Worm (Caenorhabditis elegans): Measurements from ENCODE around the gene ugt-42.
A peak's percentile ranks its signal among the peaks of the same experiment; 100 is the strongest.

Gene ugt-42

DNA sequence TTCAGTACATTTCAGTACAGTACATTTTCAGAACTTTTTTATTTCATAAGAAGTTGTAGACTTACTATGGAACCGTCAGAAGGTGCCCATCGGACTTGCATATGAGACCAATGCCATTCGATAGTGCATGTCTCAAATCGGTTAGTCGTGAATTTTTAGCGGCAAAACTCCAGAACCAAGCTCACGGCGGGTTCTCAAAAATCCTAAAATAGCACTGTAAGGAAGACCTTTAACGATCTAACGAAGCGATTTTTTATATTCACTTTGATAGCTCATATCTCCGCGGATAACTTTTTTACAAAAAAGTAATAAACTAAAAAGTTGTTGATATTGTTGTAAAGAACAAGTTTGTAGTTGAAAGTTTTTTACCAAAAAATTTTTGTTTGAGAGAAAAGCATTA lies 27.2 kb downstream of the ugt-42 start, which contains the start of gene sru-25:
TSS of gene sru-25 (minus strand) at position 101 of the 400 bp plus-strand sequence.
- TF ChIP-seq ces-1 (GFP tag; optimal IDR thresholded peaks at IDR 0.05) (no peak), hlh-4 (tag; optimal IDR thresholded peaks at IDR 0.05) (no peak), ets-5 (GFP tag; IDR thresholded peaks at IDR 0.05) (no peak), lsy-2 (tag; optimal IDR thresholded peaks at IDR 0.05) (no peak), irx-1 (tag; optimal IDR thresholded peaks at IDR 0.05) (no peak), fkh-8 (tag; optimal IDR thresholded peaks at IDR 0.05) (no peak), nhr-12 (tag; optimal IDR thresholded peaks at IDR 0.05) (no peak), ceh-82 (tag; optimal IDR thresholded peaks at IDR 0.05) (no peak), unc-86 (tag; optimal IDR thresholded peaks at IDR 0.05) (no peak), unc-30 (tag; optimal IDR thresholded peaks at IDR 0.05) (no peak), elt-3 (tag; optimal IDR thresholded peaks at IDR 0.05) (no peak), pqm-1 (tag; optimal IDR thresholded peaks at IDR 0.05) (no peak), zip-4 (GFP tag; optimal IDR thresholded peaks at IDR 0.05) (no peak), nhr-28 (tag; optimal IDR thresholded peaks at IDR 0.05) (no peak)

DNA sequence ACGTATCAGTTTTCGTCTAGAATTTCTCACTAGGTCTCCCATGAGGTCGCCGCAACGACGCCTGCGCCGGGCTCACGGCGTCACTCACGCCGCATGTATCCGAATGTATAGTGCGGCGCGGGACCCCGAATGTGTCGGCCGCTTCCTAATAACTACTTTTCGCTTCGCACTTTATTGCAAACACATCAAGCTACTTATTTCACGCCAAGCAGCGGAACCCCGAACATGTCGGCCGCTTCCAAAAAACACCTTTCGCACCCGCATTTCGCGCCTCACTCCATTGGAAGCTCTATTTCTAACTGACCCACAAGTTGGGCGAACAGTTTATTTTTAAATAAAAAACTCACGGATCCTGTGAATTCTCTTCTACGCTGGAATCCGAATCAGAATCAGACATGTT lies 29.1 kb downstream of the ugt-42 start:
- no peak for TF ChIP-seq ztf-4 (tag; optimal IDR thresholded peaks at IDR 0.05)
- peak; percentile 27 for TF ChIP-seq snpc-4 (tag; optimal IDR thresholded peaks at IDR 0.05)

DNA sequence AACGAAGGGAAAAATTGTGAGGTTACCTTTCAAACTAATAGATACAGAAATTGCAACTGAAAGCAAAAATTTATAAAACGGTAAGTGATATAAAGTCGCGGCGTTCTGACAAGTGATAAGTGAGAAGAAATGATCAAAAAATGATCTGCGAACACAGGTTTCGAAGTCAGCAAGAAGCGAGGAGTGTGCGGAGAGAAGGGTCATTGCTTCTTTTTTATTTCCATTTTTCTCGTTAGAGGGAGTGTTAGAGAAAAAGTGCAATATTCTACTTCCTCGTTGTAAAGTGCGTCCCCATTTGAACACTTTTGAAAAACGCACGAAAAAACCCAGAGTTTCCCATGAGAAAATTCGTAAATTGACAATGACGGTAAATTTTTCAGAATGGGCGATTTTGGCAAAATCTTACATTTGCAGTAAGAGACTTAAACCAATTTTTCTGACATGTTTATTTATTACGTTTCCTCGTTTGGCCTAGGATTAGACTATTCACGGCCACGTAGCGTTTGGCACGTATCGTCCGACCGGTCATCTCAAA lies 29.6 kb downstream of the ugt-42 start, which contains the start of the genes fbxa-72 and srx-21:
TSS of gene fbxa-72 (minus strand) at position 204 of the 535 bp plus-strand sequence.
TSS of gene srx-21 (plus strand) at position 485 of the 535 bp plus-strand sequence.
- TF ChIP-seq nhr-85 (tag) (peak; percentile 23), blmp-1 (tag; optimal IDR thresholded peaks at IDR 0.05) (peak; percentile 50), nhr-11 (tag; optimal IDR thresholded peaks at IDR 0.05) (no peak)

DNA sequence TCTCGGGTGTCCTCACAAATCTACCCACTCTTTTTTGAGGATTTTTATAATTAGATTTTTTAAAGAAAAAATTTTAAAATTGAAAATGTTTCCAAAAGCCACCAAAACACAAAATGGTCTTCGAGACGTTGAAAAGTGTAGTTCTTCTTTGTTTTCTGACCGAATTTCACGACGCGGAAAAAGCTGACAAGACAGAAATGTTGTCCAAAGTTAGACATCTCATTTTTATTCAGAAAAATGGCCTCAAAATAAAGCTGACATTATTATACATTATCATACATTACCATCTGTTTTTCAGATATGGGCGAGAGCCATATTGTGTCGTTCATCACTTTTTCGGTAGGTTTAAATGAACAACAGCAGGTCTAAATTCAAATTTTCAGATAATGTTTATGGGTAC lies 32.7 kb downstream of the ugt-42 start, which contains the start of gene srx-22:
TSS of gene srx-22 (plus strand) at position 301 of the 400 bp plus-strand sequence.
- TF ChIP-seq Y116A8C.19 (tag; optimal IDR thresholded peaks at IDR 0.05; ENCODE audit: borderline replicate concordance) (no peak), nhr-84 (tag; optimal IDR thresholded peaks at IDR 0.05) (no peak), nhr-19 (GFP tag; conservative IDR thresholded peaks at IDR 0.05) (no peak), efl-1 (optimal IDR thresholded peaks at IDR 0.05) (no peak), efl-1 (GFP tag; optimal IDR thresholded peaks at IDR 0.05 in 1 of 2) (peak in 1 of 2 experiments; percentile 65), ztf-11 (tag; optimal IDR thresholded peaks at IDR 0.05) (no peak), unc-62 (GFP tag; optimal IDR thresholded peaks at IDR 0.05) (no peak)

DNA sequence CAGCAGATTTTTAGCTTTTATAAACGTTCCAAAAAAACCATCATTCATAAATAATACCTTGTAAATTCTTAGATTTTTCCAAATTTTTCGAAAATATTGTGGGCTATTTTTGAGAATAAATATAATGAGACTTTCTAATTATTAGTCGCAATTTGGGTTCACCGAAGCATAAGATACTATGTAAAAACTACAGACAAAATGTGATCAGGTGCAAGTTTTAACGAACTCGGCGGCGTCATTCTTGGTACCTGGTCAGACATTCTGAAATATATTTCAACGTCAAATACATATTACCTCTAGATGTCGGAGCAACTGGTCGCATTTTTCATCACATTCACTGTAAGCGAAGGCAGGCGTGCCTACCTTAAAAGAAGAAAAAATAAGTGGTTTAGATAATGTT lies 35.0 kb downstream of the ugt-42 start, which contains the start of gene srx-23:
TSS of gene srx-23 (plus strand) at position 301 of the 400 bp plus-strand sequence.
- TF ChIP-seq sox-4 (tag; optimal IDR thresholded peaks at IDR 0.05) = peak; percentile 56
- TF ChIP-seq fkh-8 (tag; optimal IDR thresholded peaks at IDR 0.05) = peak; percentile 49
- no peak for TF ChIP-seq aha-1 (tag; optimal IDR thresholded peaks at IDR 0.05)
- no peak for TF ChIP-seq ets-5 (GFP tag; IDR thresholded peaks at IDR 0.05)
- no peak for TF ChIP-seq ceh-82 (tag; optimal IDR thresholded peaks at IDR 0.05)

DNA sequence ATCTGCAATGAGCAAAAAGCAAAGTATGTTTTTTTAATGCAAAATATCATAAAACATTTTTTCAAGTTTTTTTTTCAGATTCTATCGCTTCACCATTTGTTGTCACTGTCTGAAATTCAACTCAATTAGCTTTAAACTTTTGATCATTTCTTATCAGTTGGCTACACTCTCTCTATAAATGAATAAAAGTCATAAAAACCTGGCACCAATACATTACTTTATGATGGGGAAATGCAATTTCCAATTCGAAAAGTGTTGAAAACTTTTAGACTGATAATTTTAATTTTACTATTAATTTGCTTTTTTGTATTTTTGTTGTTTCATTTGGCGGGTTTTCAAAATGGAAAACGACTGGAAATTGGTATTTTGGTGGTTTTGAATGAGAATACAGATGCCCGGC lies 36.9 kb downstream of the ugt-42 start, which contains the start of gene F31F4.1:
TSS of gene F31F4.1 (plus strand) at position 203 of the 400 bp plus-strand sequence.
- TF ChIP-seq nhr-77 (tag; optimal IDR thresholded peaks at IDR 0.05) (no peak), elt-2 (tag; optimal IDR thresholded peaks at IDR 0.05) (peak; percentile 33), efl-1 (optimal IDR thresholded peaks at IDR 0.05) (no peak), efl-1 (GFP tag; optimal IDR thresholded peaks at IDR 0.05 in 1 of 2) (peak in 1 of 2 experiments; percentile 15)

DNA sequence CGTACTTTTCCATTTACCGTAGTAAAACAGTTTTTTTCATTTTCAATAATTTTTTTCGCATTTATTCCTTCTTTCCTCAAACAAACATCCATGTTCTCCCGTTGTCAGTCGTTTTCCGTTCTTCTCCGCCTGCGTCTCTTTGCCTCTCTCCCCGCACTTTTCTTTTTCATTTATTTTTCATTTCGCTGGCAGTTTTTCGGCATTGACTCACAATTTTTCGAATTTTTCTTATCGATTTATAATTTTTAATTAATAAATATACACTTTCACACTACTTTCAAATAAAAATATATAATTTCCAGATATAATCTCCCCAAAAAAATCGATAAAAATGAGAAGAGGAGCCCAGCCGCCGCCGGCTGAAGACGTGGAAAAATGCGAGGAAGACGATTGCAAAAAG lies 40.4 kb downstream of the ugt-42 start, which contains the start of gene H25P19.1:
TSS of gene H25P19.1 (plus strand) at position 301 of the 400 bp plus-strand sequence.
- no peak for TF ChIP-seq mep-1 (tag; optimal IDR thresholded peaks at IDR 0.05)
- peak; percentile 66 for TF ChIP-seq blmp-1 (tag; optimal IDR thresholded peaks at IDR 0.05)

Measured in whole organism, L1 larva.